Worm (Caenorhabditis elegans): ENCODE data around the gene rpl-35.

ce11 chrIII:7878852-7879329 is 24.0 kb downstream of the rpl-35 start, which contains the start of gene sup-18:
- no peak for TF ChIP-seq ceh-39 (tag; optimal IDR thresholded peaks at IDR 0.05)
- no peak for TF ChIP-seq elt-1 (tag; optimal IDR thresholded peaks at IDR 0.05; ENCODE audit: borderline replicate concordance, insufficient read depth)
- TF ChIP-seq sem-2 (GFP tag; optimal IDR thresholded peaks at IDR 0.05) = no peak
- TF ChIP-seq nhr-76 (tag; optimal IDR thresholded peaks at IDR 0.05) = no peak
- no peak for TF ChIP-seq nhr-2 (tag; optimal IDR thresholded peaks at IDR 0.05)
- TF ChIP-seq nhr-28 (tag; optimal IDR thresholded peaks at IDR 0.05) = no peak
- no peak for TF ChIP-seq drap-1 (GFP tag; optimal IDR thresholded peaks at IDR 0.05)
- no peak for TF ChIP-seq unc-62 (GFP tag; optimal IDR thresholded peaks at IDR 0.05)
- no peak for TF ChIP-seq snpc-4 (tag; optimal IDR thresholded peaks at IDR 0.05)
